Worm (Caenorhabditis elegans) whole organism, early embryonic: ENCODE measurements around the gene srn-1.

ENCODE experiments used
- B0310.2 ChIP-seq: sonication (generic microtip); optimal IDR thresholded peaks from 2 replicates; lab custom pipeline; 2016; ENCODE audit warnings: mild to moderate bottlenecking, missing genetic modification characterization, missing compliant biosample characterization
- F13C5.2 ChIP-seq: sonication (generic microtip); optimal IDR thresholded peaks from 2 replicates; lab custom pipeline; 2017; ENCODE audit warnings: mild to moderate bottlenecking, missing genetic modification characterization, inconsistent platforms, missing compliant biosample characterization
- aly-1 ChIP-seq: sonication (generic microtip); optimal IDR thresholded peaks from 2 replicates; lab custom pipeline; 2016; ENCODE audit warnings: missing genetic modification characterization, missing compliant biosample characterization
- ama-1 ChIP-seq: fragments of 150-350 bp; optimal IDR thresholded peaks from 2 replicates; lab custom pipeline; 2014
- ceh-13 ChIP-seq: fragments of 200-800 bp; sonication (Bioruptor generic); optimal IDR thresholded peaks from 2 replicates; lab custom pipeline; 2018; ENCODE audit warnings: mild to moderate bottlenecking, missing genetic modification characterization, missing compliant biosample characterization
- ceh-36 ChIP-seq: sonication (generic microtip); optimal IDR thresholded peaks from 2 replicates; lab custom pipeline; 2016; ENCODE audit warnings: missing genetic modification characterization, inconsistent platforms, missing compliant biosample characterization
- ets-7 ChIP-seq: sonication (generic microtip); optimal IDR thresholded peaks from 2 replicates; lab custom pipeline; 2016; ENCODE audit warnings: missing genotype, missing genetic modification characterization, missing compliant biosample characterization
- flt-1 ChIP-seq: fragments of 200-800 bp; sonication (Bioruptor generic); IDR thresholded peaks from 2 replicates; pipeline ENCODE4 v1.3.6; 2022; ENCODE audit warnings: missing genetic modification characterization, missing compliant biosample characterization
- hmbx-1 ChIP-seq: sonication (generic microtip); optimal IDR thresholded peaks from 2 replicates; lab custom pipeline; 2016; ENCODE audit warnings: mild to moderate bottlenecking, missing genetic modification characterization, missing compliant biosample characterization
- hmg-4 ChIP-seq: fragments of 200-800 bp; sonication (Bioruptor generic); optimal IDR thresholded peaks from 2 replicates; lab custom pipeline; 2018; ENCODE audit warnings: mild to moderate bottlenecking, missing genetic modification characterization, missing compliant biosample characterization
- hnd-1 ChIP-seq: sonication (generic microtip); optimal IDR thresholded peaks from 2 replicates; lab custom pipeline; 2016; ENCODE audit warnings: missing genetic modification characterization, missing compliant biosample characterization
- pes-1 ChIP-seq: fragments of 200-800 bp; sonication (Bioruptor generic); IDR thresholded peaks from 2 replicates; pipeline ENCODE4 v1.3.6; 2022; ENCODE audit warnings: missing genetic modification reagents, missing genetic modification characterization, missing compliant biosample characterization
- scrt-1 ChIP-seq: fragments of 200-800 bp; sonication (Bioruptor generic); IDR thresholded peaks from 2 replicates; pipeline ENCODE4 v1.3.6; 2022; ENCODE audit warnings: missing genetic modification characterization, missing compliant biosample characterization
- sea-1 ChIP-seq: fragments of 200-800 bp; sonication (Bioruptor generic); conservative IDR thresholded peaks from 2 replicates; pipeline ENCODE4 v1.3.6; 2022; ENCODE audit warnings: missing genetic modification characterization, missing compliant biosample characterization
- tbx-11 ChIP-seq: fragments of 200-800 bp; sonication (Bioruptor generic); IDR thresholded peaks from 2 replicates; pipeline ENCODE4 v1.3.6; 2022; ENCODE audit warnings: missing genetic modification characterization, missing compliant biosample characterization
- tbx-37 ChIP-seq: fragments of 200-800 bp; sonication (Bioruptor generic); conservative IDR thresholded peaks from 2 replicates; pipeline ENCODE4 v1.3.6; 2022; ENCODE audit warnings: missing genetic modification reagents, missing genetic modification characterization, missing compliant biosample characterization
- tra-4 ChIP-seq: sonication (generic microtip); optimal IDR thresholded peaks from 2 replicates; lab custom pipeline; 2017; ENCODE audit warnings: missing genetic modification characterization, missing compliant biosample characterization

Gene srn-1

DNA sequence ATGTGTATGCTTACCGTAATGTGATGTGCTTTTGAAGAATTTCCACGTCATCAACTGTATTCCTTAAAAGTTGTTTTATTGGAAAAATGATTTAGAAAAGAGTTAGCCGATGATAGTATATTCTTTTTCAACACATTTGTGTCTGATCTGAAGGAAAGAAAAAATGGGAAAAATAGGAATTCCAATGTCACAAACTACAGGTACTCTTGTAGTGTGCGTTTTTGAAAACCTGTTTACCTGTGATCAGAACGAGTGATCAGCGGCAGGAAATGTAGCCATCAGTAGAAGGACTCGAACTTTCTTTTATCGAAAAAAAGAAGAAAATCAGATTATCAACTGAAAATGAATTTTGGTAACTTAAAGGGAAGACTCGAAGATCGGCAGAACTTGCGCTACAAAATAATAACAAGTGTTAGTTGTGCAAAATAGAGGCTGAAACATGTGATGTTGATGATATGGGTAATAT is 35.5 kb upstream of the srn-1 start, which contains the start of gene T28C12.15:
T28C12.15 (minus strand) TSS at position 51 of the 466 bp plus-strand sequence.
- TF ChIP-seq hmg-4 (no peak), ama-1 (lab: Kevin White, UChicago) (no peak), ceh-13 (GFP tag; lab: Kevin White, UChicago) (no peak), pes-1 (GFP tag; lab: Robert Waterston, UW) (no peak), tra-4 (no peak), scrt-1 (no peak), ceh-36 (tag; lab: Kevin White, UChicago) (no peak), F13C5.2 (tag; lab: Kevin White, UChicago) (no peak), sea-1 (GFP tag; lab: Robert Waterston, UW) (no peak), tbx-11 (no peak), ets-7 (tag; lab: Kevin White, UChicago) (no peak), flt-1 (no peak), B0310.2 (no peak), aly-1 (no peak), hmbx-1 (tag; lab: Kevin White, UChicago) (no peak)

- TF ChIP-seq pes-1 (GFP tag; lab: Robert Waterston, UW), result no peak
- no peak for TF ChIP-seq tra-4
- no peak for TF ChIP-seq ceh-36 (tag; lab: Kevin White, UChicago)
- no peak for TF ChIP-seq tbx-11
- TF ChIP-seq hmg-4, result no peak
- no peak for TF ChIP-seq flt-1
- TF ChIP-seq ceh-13 (GFP tag; lab: Kevin White, UChicago), result no peak
- no peak for TF ChIP-seq aly-1
- no peak for TF ChIP-seq ama-1 (lab: Kevin White, UChicago)
These were observed 35.0 kb upstream of the srn-1 start for ce11 chrV:6321280-6321679.

DNA sequence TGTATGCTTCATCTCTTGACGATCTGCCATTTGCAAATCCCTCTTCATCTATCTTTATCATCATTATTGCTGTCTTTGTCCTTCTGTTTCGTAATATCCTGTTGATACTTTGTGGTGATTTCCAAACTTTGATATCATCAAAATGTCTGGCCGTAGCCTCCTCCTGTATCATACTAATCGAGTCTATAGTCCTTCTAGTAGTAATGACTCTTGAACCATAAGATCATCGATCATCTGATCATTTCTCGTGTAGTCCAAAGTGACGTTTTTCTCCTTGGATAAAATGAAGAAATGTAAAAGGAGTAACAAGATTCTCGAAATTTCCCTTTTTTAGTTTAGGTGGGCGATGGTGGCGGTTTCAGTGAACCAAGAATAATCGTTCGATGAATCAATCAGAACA is 33.1 kb upstream of the srn-1 start:
- TF ChIP-seq ceh-13 (GFP tag; lab: Kevin White, UChicago), result no peak
- no peak for TF ChIP-seq tbx-37 (GFP tag; lab: Robert Waterston, UW)
- TF ChIP-seq tbx-11, result no peak
- TF ChIP-seq flt-1, result no peak
- no peak for TF ChIP-seq ets-7 (tag; lab: Kevin White, UChicago)
- no peak for TF ChIP-seq F13C5.2 (tag; lab: Kevin White, UChicago)
- TF ChIP-seq ama-1 (lab: Kevin White, UChicago), result no peak

DNA sequence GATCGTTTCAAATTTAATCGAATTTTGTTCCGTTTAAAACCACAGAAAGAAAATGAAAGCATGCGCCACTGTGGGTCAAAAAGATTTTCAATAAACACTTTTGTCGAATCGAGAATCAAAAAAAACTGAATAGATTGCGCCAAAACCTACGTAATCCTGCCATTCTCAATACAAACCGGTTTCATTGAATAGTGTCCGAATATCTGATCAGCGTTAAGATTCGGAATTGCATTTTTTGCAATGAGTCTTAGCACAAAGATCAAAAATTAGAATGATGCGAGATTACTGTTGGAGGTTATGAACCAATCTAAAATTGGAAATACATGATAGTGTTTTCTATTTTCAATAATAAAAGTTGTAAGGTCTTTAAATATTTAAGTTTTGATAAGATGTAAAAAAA is 31.7 kb upstream of the srn-1 start:
- TF ChIP-seq scrt-1 (no peak), hnd-1 (tag; lab: Kevin White, UChicago) (no peak), tra-4 (no peak), hmg-4 (no peak), tbx-37 (GFP tag; lab: Robert Waterston, UW) (no peak), pes-1 (GFP tag; lab: Robert Waterston, UW) (no peak), aly-1 (no peak), flt-1 (no peak), ceh-36 (tag; lab: Kevin White, UChicago) (no peak), sea-1 (GFP tag; lab: Robert Waterston, UW) (no peak), B0310.2 (no peak), ceh-13 (GFP tag; lab: Kevin White, UChicago) (no peak), ama-1 (lab: Kevin White, UChicago) (no peak), ets-7 (tag; lab: Kevin White, UChicago) (no peak)

DNA sequence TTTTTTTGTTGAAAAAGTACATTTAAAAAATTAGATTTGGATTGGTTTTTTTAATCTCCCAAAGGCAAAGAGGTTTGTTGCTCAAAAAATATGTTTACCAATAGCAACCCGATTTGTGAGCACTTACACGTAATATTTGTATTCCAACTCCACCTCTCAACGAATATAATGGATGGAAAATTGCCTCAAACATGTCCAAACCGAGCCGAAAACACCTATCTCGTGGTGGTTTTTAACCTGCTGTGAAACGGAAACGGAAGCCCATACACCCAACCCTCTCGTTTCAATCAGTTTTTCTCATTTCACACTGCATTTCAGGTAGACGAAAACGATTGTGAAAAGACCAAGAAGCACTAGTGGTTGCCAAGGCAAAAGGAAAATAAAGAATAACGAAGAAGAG is 30.4 kb upstream of the srn-1 start, which contains the start of gene cest-24:
cest-24 (plus strand) TSS at position 301 of the 400 bp plus-strand sequence.
- TF ChIP-seq sea-1 (GFP tag; lab: Robert Waterston, UW) (no peak), F13C5.2 (tag; lab: Kevin White, UChicago) (no peak), tra-4 (no peak), scrt-1 (no peak), hnd-1 (tag; lab: Kevin White, UChicago) (no peak), hmbx-1 (tag; lab: Kevin White, UChicago) (no peak), hmg-4 (no peak), ama-1 (lab: Kevin White, UChicago) (no peak), tbx-11 (no peak), flt-1 (no peak), B0310.2 (no peak), pes-1 (GFP tag; lab: Robert Waterston, UW) (no peak), ceh-13 (GFP tag; lab: Kevin White, UChicago) (no peak), ets-7 (tag; lab: Kevin White, UChicago) (no peak), aly-1 (no peak), ceh-36 (tag; lab: Kevin White, UChicago) (no peak)

- TF ChIP-seq tra-4, result no peak
- TF ChIP-seq scrt-1, result no peak
- no peak for TF ChIP-seq aly-1
- no peak for TF ChIP-seq hmbx-1 (tag; lab: Kevin White, UChicago)
- no peak for TF ChIP-seq F13C5.2 (tag; lab: Kevin White, UChicago)
- TF ChIP-seq B0310.2, result no peak
- no peak for TF ChIP-seq pes-1 (GFP tag; lab: Robert Waterston, UW)
These were observed 25.7 kb upstream of the srn-1 start for ce11 chrV:6311936-6312335.

- no peak for TF ChIP-seq ceh-36 (tag; lab: Kevin White, UChicago)
These were observed 17.2 kb upstream of the srn-1 start, which contains the start of gene sago-1 for ce11 chrV:6303471-6303870. TSS of gene sago-1 (plus strand) at chrV:6303771.

- no peak for TF ChIP-seq aly-1
- TF ChIP-seq hmg-4, result no peak
- no peak for TF ChIP-seq flt-1
- TF ChIP-seq ama-1 (lab: Kevin White, UChicago), result no peak
- no peak for TF ChIP-seq sea-1 (GFP tag; lab: Robert Waterston, UW)
- TF ChIP-seq pes-1 (GFP tag; lab: Robert Waterston, UW), result no peak
- no peak for TF ChIP-seq hmbx-1 (tag; lab: Kevin White, UChicago)
- TF ChIP-seq ceh-13 (GFP tag; lab: Kevin White, UChicago), result no peak
- TF ChIP-seq B0310.2, result no peak
- TF ChIP-seq F13C5.2 (tag; lab: Kevin White, UChicago), result no peak
- TF ChIP-seq tbx-37 (GFP tag; lab: Robert Waterston, UW), result no peak
- TF ChIP-seq hnd-1 (tag; lab: Kevin White, UChicago), result no peak
These were observed 16.2 kb upstream of the srn-1 start for ce11 chrV:6302465-6302864.
